Fruit fly (Drosophila melanogaster): Measurements from ENCODE around the gene CG8004.

- TF ChIP-seq pan (optimal IDR thresholded peaks at IDR 0.05) (no peak), lola (GFP tag; optimal IDR thresholded peaks at IDR 0.05) (no peak), psq (GFP tag; optimal IDR thresholded peaks at IDR 0.05) (no peak), dmrt93B (GFP tag; optimal IDR thresholded peaks at IDR 0.05) (no peak), Abd-B (GFP tag; optimal IDR thresholded peaks at IDR 0.05) (no peak), sage (GFP tag; optimal IDR thresholded peaks at IDR 0.05) (no peak), N (GFP tag; optimal IDR thresholded peaks at IDR 0.05) (no peak), Jra (GFP tag; optimal IDR thresholded peaks at IDR 0.05) (no peak), ey (GFP tag; optimal IDR thresholded peaks at IDR 0.05) (no peak), CG9705 (GFP tag; optimal IDR thresholded peaks at IDR 0.05) (no peak), Mio (GFP tag; optimal IDR thresholded peaks at IDR 0.05) (no peak), Dfd (GFP tag; optimal IDR thresholded peaks at IDR 0.05) (no peak)
Observed at dm6 chr3L:19896280-19896891, 31.9 kb downstream of the CG8004 start.
